Worm (Caenorhabditis elegans) whole organism, midembryonic: ENCODE measurements around the gene T22B3.3.

Source experiments
- T22C8.4 ChIP-seq: fragments of 200-800 bp; sonication (Bioruptor generic); IDR thresholded peaks from 2 replicates; pipeline ENCODE4 v1.3.6; 2022; ENCODE audit warnings: missing genetic modification characterization, missing compliant biosample characterization
- cog-1 ChIP-seq: sonication (generic microtip); optimal IDR thresholded peaks from 2 replicates; lab custom pipeline; 2016; ENCODE audit warnings: missing genetic modification characterization, missing compliant biosample characterization
- flt-1 ChIP-seq: fragments of 200-800 bp; sonication (Bioruptor generic); IDR thresholded peaks from 2 replicates; pipeline ENCODE4 v1.3.6; 2022; ENCODE audit warnings: missing genetic modification characterization, missing compliant biosample characterization
- klf-2 ChIP-seq: fragments of 200-800 bp; sonication (Bioruptor generic); conservative IDR thresholded peaks from 2 replicates; pipeline ENCODE4 v1.3.6; 2022; ENCODE audit warnings: missing genetic modification reagents, missing genetic modification characterization, missing compliant biosample characterization
- med-1 ChIP-seq: sonication (generic microtip); optimal IDR thresholded peaks from 2 replicates; lab custom pipeline; 2017; ENCODE audit warnings: missing genetic modification characterization, mild to moderate bottlenecking, missing compliant biosample characterization, antibody characterized with exemption, missing genetic modification reagents; ENCODE audit not compliant: insufficient read depth
- ref-1 ChIP-seq: fragments of 200-800 bp; sonication (Bioruptor generic); conservative IDR thresholded peaks from 2 replicates; pipeline ENCODE4 v1.3.6; 2022; ENCODE audit warnings: missing genetic modification reagents, missing genetic modification characterization, missing compliant biosample characterization
- tab-1 ChIP-seq: fragments of 200-800 bp; sonication (Bioruptor generic); IDR thresholded peaks from 2 replicates; pipeline ENCODE4 v1.3.6; 2022; ENCODE audit warnings: missing genetic modification characterization, missing compliant biosample characterization
- ztf-23 ChIP-seq: fragments of 200-800 bp; sonication (Bioruptor generic); IDR thresholded peaks from 2 replicates; pipeline ENCODE4 v1.3.6; 2022; ENCODE audit warnings: missing genetic modification reagents, missing genetic modification characterization, missing compliant biosample characterization
- ztf-29 ChIP-seq: fragments of 200-800 bp; sonication (Bioruptor generic); IDR thresholded peaks from 2 replicates; pipeline ENCODE4 v1.3.6; 2022; ENCODE audit warnings: missing genetic modification reagents, missing genetic modification characterization, missing compliant biosample characterization

T22B3.3 gene

DNA sequence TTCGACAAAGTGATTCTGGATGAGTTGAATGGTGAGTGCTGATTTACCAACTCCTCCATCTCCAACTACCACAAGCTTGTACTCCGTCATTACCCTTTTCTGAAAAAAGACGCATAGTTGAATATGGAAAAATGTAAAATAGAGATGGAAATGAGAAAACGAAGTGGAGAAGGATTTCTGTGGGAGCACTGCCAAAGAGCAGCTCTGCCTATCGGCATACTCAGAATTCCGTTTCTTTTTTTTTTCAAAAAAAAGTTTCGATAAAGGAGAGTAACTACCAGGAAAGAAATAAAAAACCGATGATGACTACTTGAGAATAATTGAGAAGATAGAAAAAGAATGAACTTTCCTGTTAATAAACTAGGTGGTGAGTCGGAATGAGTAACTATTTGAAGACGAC lies 12.6 kb downstream of the T22B3.3 start, which contains the start of gene let-60:
Gene let-60, minus strand, starts transcription at position 101 of the 400 bp plus-strand sequence.
- no peak for TF ChIP-seq cog-1 (tag; lab: Kevin White, UChicago)
- TF ChIP-seq med-1 (GFP tag; lab: Kevin White, UChicago): no peak
- no peak for TF ChIP-seq T22C8.4 (GFP tag; lab: Robert Waterston, UW)
- TF ChIP-seq klf-2 (GFP tag; lab: Robert Waterston, UW): no peak
- TF ChIP-seq ztf-23 (GFP tag; lab: Robert Waterston, UW): no peak
- TF ChIP-seq tab-1 (GFP tag; lab: Robert Waterston, UW): no peak
- no peak for TF ChIP-seq flt-1 (GFP tag; lab: Robert Waterston, UW)
- no peak for TF ChIP-seq ztf-29 (GFP tag; lab: Robert Waterston, UW)
- TF ChIP-seq ref-1: no peak

DNA sequence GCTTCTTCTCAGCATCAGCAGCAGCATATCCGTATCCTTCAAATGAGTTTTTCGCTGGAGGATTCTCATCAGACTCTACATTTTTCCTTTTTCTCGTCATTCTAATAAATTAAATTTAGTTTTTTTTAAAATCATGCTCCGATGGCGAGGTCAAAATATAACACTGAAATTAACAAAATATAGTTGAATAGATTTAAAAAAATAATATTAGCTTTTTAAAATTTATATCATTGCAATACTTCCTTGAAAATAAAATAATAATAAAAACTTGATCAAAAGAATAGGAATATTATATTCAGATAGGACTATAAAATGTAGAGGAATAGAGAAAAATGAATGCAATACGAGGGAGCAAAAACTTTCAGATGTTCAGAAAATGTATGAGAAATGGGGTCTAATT lies 15.6 kb downstream of the T22B3.3 start, which contains the start of gene ZK792.5:
Gene ZK792.5, minus strand, starts transcription at position 101 of the 400 bp plus-strand sequence.
- no peak for TF ChIP-seq tab-1 (GFP tag; lab: Robert Waterston, UW)
- no peak for TF ChIP-seq flt-1 (GFP tag; lab: Robert Waterston, UW)

DNA sequence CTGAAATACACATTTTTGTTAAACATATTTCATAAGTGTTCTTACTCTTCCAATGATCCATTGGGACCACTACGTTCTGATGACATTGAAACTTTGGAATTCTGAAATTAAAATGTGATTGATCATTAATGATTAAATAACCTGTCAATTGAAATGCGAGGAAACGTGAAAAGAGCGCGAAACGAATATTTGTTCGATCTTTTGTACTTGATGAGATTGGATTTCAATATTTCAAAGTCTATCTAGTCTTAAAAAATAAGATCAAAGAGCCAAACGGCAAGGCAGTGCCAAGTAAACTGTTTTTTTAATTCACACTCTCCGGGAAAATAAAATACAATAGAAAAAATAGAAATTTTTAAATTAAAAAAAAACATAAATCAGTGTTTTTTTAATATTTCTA lies 21.7 kb downstream of the T22B3.3 start, which contains the start of gene ZK792.4:
Gene ZK792.4, minus strand, starts transcription at position 101 of the 400 bp plus-strand sequence.
- TF ChIP-seq klf-2 (GFP tag; lab: Robert Waterston, UW) (no peak), flt-1 (GFP tag; lab: Robert Waterston, UW) (no peak)

ce11 chrIV:11676054-11676453 lies 27.5 kb downstream of the T22B3.3 start, which contains the start of gene inx-9:
Gene inx-9, plus strand, starts transcription at chrIV:11676354.
- TF ChIP-seq ztf-29 (GFP tag; lab: Robert Waterston, UW): no peak
- no peak for TF ChIP-seq klf-2 (GFP tag; lab: Robert Waterston, UW)
- TF ChIP-seq tab-1 (GFP tag; lab: Robert Waterston, UW): no peak
- no peak for TF ChIP-seq med-1 (GFP tag; lab: Kevin White, UChicago)
- no peak for TF ChIP-seq cog-1 (tag; lab: Kevin White, UChicago)
- no peak for TF ChIP-seq ztf-23 (GFP tag; lab: Robert Waterston, UW)
- no peak for TF ChIP-seq flt-1 (GFP tag; lab: Robert Waterston, UW)
- TF ChIP-seq ref-1: no peak
- no peak for TF ChIP-seq T22C8.4 (GFP tag; lab: Robert Waterston, UW)

DNA sequence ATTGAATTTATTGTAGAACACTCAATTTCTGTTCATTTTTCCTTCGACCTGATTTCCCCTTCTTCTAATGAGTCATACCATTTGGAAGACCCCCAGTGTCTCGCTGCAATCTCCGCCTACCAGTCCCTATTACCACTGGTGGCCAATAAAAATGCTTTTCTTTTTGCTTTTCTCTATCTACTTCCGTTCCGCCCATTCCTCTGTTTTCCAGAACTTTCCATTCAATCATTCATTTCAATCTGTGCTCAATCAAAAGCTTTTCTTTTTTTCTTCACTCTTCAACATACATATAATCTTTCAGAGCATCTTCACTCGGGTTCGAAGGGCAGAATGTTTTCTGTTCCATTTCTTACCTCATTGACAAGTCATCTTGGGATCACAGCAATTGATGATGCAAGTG lies 30.0 kb downstream of the T22B3.3 start, which contains the start of gene inx-8:
Gene inx-8, plus strand, starts transcription at position 301 of the 400 bp plus-strand sequence.
- TF ChIP-seq flt-1 (GFP tag; lab: Robert Waterston, UW) (no peak), T22C8.4 (GFP tag; lab: Robert Waterston, UW) (no peak), tab-1 (GFP tag; lab: Robert Waterston, UW) (no peak), klf-2 (GFP tag; lab: Robert Waterston, UW) (no peak)

DNA sequence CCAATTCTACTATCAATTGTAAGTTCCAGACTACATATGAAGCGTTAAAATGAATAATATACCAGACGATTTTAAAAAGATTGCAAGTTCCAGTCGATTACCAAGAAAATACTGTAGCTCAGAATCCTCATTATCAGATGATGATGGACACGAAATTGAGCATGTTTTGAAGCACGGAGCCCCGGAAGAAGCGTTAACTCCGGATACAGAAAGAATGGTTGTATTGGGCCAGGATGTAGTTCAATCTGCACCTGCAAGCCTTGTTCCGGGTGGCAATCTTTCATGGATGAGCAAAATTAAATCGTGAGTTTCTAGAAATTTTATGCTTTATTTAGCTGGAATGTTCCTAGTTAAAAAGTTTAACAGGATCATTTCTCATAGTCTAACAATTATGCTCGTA lies 35.6 kb downstream of the T22B3.3 start, which contains the start of gene atg-4.2:
Gene atg-4.2, plus strand, starts transcription at position 24 of the 400 bp plus-strand sequence.
- TF ChIP-seq ztf-29 (GFP tag; lab: Robert Waterston, UW) (no peak), ref-1 (no peak), tab-1 (GFP tag; lab: Robert Waterston, UW) (no peak), flt-1 (GFP tag; lab: Robert Waterston, UW) (no peak), ztf-23 (GFP tag; lab: Robert Waterston, UW) (no peak), cog-1 (tag; lab: Kevin White, UChicago) (no peak), klf-2 (GFP tag; lab: Robert Waterston, UW) (no peak), med-1 (GFP tag; lab: Kevin White, UChicago) (no peak), T22C8.4 (GFP tag; lab: Robert Waterston, UW) (no peak)

DNA sequence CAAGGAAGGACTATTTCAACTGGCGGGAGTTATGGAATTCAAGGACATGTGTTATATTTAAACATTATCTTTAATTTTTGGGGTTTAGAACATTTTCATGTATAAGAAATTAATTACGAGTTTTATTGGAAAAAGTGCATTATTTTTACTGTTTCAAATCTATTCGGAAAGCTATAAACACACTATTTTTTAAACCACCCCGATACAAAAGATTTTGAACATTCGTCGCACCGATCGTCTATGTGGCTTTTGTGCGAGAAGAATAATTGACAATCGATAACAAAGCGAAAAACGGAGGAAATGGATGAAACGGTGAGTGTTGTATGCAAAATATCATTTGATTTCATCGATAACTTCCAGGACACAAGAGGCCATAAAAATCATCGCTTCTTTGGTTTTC lies 38.6 kb downstream of the T22B3.3 start, which contains the start of gene ZK809.9:
Gene ZK809.9, plus strand, starts transcription at position 301 of the 400 bp plus-strand sequence.
- TF ChIP-seq ref-1 (no peak), T22C8.4 (GFP tag; lab: Robert Waterston, UW) (no peak), tab-1 (GFP tag; lab: Robert Waterston, UW) (no peak), klf-2 (GFP tag; lab: Robert Waterston, UW) (no peak), ztf-23 (GFP tag; lab: Robert Waterston, UW) (no peak), ztf-29 (GFP tag; lab: Robert Waterston, UW) (no peak), flt-1 (GFP tag; lab: Robert Waterston, UW) (no peak), med-1 (GFP tag; lab: Kevin White, UChicago) (no peak), cog-1 (tag; lab: Kevin White, UChicago) (no peak)

DNA sequence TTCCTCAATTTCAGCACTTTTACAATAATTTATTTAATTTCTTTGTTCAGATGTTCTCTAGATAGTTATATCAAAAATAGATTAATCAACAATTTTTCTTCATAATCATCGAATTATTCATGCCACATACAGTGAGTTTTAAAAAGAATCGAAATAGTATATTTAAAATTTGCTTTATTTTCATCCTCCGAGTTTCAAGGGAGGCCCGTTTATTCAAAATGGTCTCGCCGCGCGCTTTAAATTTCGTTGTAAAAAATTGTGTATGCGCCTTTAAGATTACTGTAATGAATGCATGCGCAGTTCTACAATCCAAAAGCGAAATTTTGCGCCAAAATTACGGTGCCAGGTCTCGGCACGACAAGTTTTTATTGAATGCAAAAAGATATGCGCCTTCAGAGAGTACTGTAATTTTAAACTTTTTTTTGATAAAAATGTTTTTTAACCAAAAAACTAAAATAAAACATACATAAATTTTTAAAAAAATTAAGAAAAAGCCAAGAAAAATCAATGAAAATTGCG lies 43.7 kb downstream of the T22B3.3 start, which contains the start of gene ZK792.1:
Gene ZK792.1, plus strand, starts transcription at position 51 of the 519 bp plus-strand sequence.
- no peak for TF ChIP-seq med-1 (GFP tag; lab: Kevin White, UChicago)
- no peak for TF ChIP-seq ztf-23 (GFP tag; lab: Robert Waterston, UW)
- TF ChIP-seq T22C8.4 (GFP tag; lab: Robert Waterston, UW): no peak
- no peak for TF ChIP-seq klf-2 (GFP tag; lab: Robert Waterston, UW)
- no peak for TF ChIP-seq ztf-29 (GFP tag; lab: Robert Waterston, UW)
- TF ChIP-seq cog-1 (tag; lab: Kevin White, UChicago): no peak
- TF ChIP-seq flt-1 (GFP tag; lab: Robert Waterston, UW): no peak
- TF ChIP-seq tab-1 (GFP tag; lab: Robert Waterston, UW): no peak
- no peak for TF ChIP-seq ref-1

ce11 chrIV:11656144-11656780 lies 47.3 kb downstream of the T22B3.3 start, which contains the start of gene ZK809.5:
Gene ZK809.5, plus strand, starts transcription at chrIV:11656730.
- TF ChIP-seq med-1 (GFP tag; lab: Kevin White, UChicago): no peak
- no peak for TF ChIP-seq flt-1 (GFP tag; lab: Robert Waterston, UW)
- no peak for TF ChIP-seq klf-2 (GFP tag; lab: Robert Waterston, UW)
- TF ChIP-seq cog-1 (tag; lab: Kevin White, UChicago): no peak
- TF ChIP-seq ztf-29 (GFP tag; lab: Robert Waterston, UW): no peak
- no peak for TF ChIP-seq ztf-23 (GFP tag; lab: Robert Waterston, UW)
- no peak for TF ChIP-seq T22C8.4 (GFP tag; lab: Robert Waterston, UW)
- no peak for TF ChIP-seq ref-1
- TF ChIP-seq tab-1 (GFP tag; lab: Robert Waterston, UW): no peak
